Fruit fly (Drosophila melanogaster) whole organism, embryonic: ENCODE data around the gene CG13862.

ENCODE experiments used
- Awh ChIP-seq: fragments of 200-800 bp; sonication (Bioruptor generic); IDR thresholded peaks from 2 replicates; pipeline ENCODE4, ENCODE4 v1.3.6; 2022; ENCODE audit warnings: missing biosample characterization, missing genetic modification characterization
- B-H2 ChIP-seq: fragments of 200-800 bp; sonication (Bioruptor generic); optimal IDR thresholded peaks from 2 replicates; lab custom pipeline; 2018; ENCODE audit warnings: missing biosample characterization, mild to moderate bottlenecking, missing genetic modification characterization
- CG10209 ChIP-seq: fragments of 200-800 bp; sonication (Bioruptor generic); optimal IDR thresholded peaks from 3 replicates; lab custom pipeline; 2017; ENCODE audit warnings: missing biosample characterization, mild to moderate bottlenecking, missing genetic modification characterization, missing genetic modification reagents
- CG1024 ChIP-seq: fragments of 200-800 bp; sonication (Bioruptor generic); IDR thresholded peaks from 2 replicates; pipeline ENCODE4 v1.3.6; 2022; ENCODE audit warnings: missing biosample characterization, missing genetic modification characterization
- CG10979 ChIP-seq: fragments of 200-800 bp; sonication (Bioruptor generic); optimal IDR thresholded peaks from 2 replicates; lab custom pipeline; 2018; ENCODE audit warnings: missing biosample characterization, mild to moderate bottlenecking, missing genetic modification characterization, moderate library complexity
- CG11456 ChIP-seq: fragments of 200-800 bp; sonication (Bioruptor generic); IDR thresholded peaks from 3 replicates; pipeline ENCODE4 v1.3.6; 2022; ENCODE audit warnings: missing biosample characterization, missing genetic modification characterization
- CG11695 ChIP-seq: fragments of 200-800 bp; sonication (Bioruptor generic); IDR thresholded peaks from 3 replicates; pipeline ENCODE4 v1.3.6; 2022; ENCODE audit warnings: missing biosample characterization, missing genetic modification characterization
- CG1233 ChIP-seq: fragments of 200-800 bp; sonication (Bioruptor generic); optimal IDR thresholded peaks from 4 replicates; lab custom pipeline; 2018; ENCODE audit warnings: missing biosample characterization, mild to moderate bottlenecking, missing genetic modification characterization
- CG13296 ChIP-seq: fragments of 200-800 bp; sonication (Bioruptor generic); optimal IDR thresholded peaks from 3 replicates; lab custom pipeline; 2018; ENCODE audit warnings: missing biosample characterization, mild to moderate bottlenecking, missing genetic modification characterization
- CG15011 ChIP-seq: fragments of 200-800 bp; sonication (Bioruptor generic); optimal IDR thresholded peaks from 3 replicates; lab custom pipeline; 2018; ENCODE audit warnings: missing biosample characterization, mild to moderate bottlenecking, missing genetic modification characterization
- CG17612 ChIP-seq: fragments of 200-800 bp; sonication (Bioruptor generic); IDR thresholded peaks from 2 replicates; pipeline ENCODE4 v1.3.6; 2022; ENCODE audit warnings: missing biosample characterization, missing genetic modification characterization
- CG2116 ChIP-seq: fragments of 200-800 bp; sonication (Bioruptor generic); optimal IDR thresholded peaks from 3 replicates; lab custom pipeline; 2018; ENCODE audit warnings: missing biosample characterization, mild to moderate bottlenecking, missing genetic modification characterization
- CG2199 ChIP-seq: fragments of 200-800 bp; sonication (Bioruptor generic); IDR thresholded peaks from 3 replicates; pipeline ENCODE4 v1.3.6; 2022; ENCODE audit warnings: missing biosample characterization, missing genetic modification characterization
- CG31224 ChIP-seq: fragments of 200-800 bp; sonication (Bioruptor generic); IDR thresholded peaks from 2 replicates; pipeline ENCODE4 v1.3.6; 2022; ENCODE audit warnings: missing biosample characterization, missing genetic modification characterization
- CG32772 ChIP-seq: fragments of 200-800 bp; sonication (Bioruptor generic); IDR thresholded peaks from 2 replicates; pipeline ENCODE4 v1.3.6; 2022; ENCODE audit warnings: missing biosample characterization, missing genetic modification characterization
- CG3838 ChIP-seq: fragments of 200-800 bp; sonication (Bioruptor generic); optimal IDR thresholded peaks from 3 replicates; lab custom pipeline; 2016; ENCODE audit warnings: missing biosample characterization, missing genetic modification characterization
- CG6765 ChIP-seq: fragments of 200-800 bp; sonication (Bioruptor generic); optimal IDR thresholded peaks from 3 replicates; lab custom pipeline; 2017; ENCODE audit warnings: missing biosample characterization, mild to moderate bottlenecking, missing genetic modification characterization
- CG6813 ChIP-seq: fragments of 200-800 bp; sonication (Bioruptor generic); optimal IDR thresholded peaks from 2 replicates; lab custom pipeline; 2017; ENCODE audit warnings: missing biosample characterization, missing genetic modification characterization, mild to moderate bottlenecking, moderate library complexity, missing genetic modification reagents
- CG7556 ChIP-seq: fragments of 200-800 bp; sonication (Bioruptor generic); optimal IDR thresholded peaks from 2 replicates; lab custom pipeline; 2017; ENCODE audit warnings: missing biosample characterization, mild to moderate bottlenecking, missing genetic modification characterization
- CG7745 ChIP-seq: fragments of 200-800 bp; sonication (Bioruptor generic); optimal IDR thresholded peaks from 2 replicates; lab custom pipeline; 2018; ENCODE audit warnings: missing biosample characterization, mild to moderate bottlenecking, missing genetic modification characterization, moderate library complexity
- CG9797 ChIP-seq: fragments of 200-800 bp; sonication (Bioruptor generic); optimal IDR thresholded peaks from 3 replicates; lab custom pipeline; 2018; ENCODE audit warnings: missing biosample characterization, mild to moderate bottlenecking, missing genetic modification characterization
- Camta ChIP-seq: fragments of 200-800 bp; sonication (Bioruptor generic); optimal IDR thresholded peaks from 2 replicates; lab custom pipeline; 2016; ENCODE audit warnings: missing biosample characterization, missing genetic modification characterization
- Chrac-16 ChIP-seq: fragments of 200-800 bp; sonication (Bioruptor generic); optimal IDR thresholded peaks from 3 replicates; lab custom pipeline; 2016; ENCODE audit warnings: missing biosample characterization, missing genetic modification characterization
- Doc2 ChIP-seq: fragments of 200-800 bp; sonication (Bioruptor generic); IDR thresholded peaks from 2 replicates; pipeline ENCODE4 v1.3.6; 2022; ENCODE audit warnings: missing biosample characterization, missing genetic modification characterization
- Drgx ChIP-seq: fragments of 200-800 bp; sonication (Bioruptor generic); IDR thresholded peaks from 2 replicates; pipeline ENCODE4 v1.3.6; 2022; ENCODE audit warnings: missing biosample characterization, missing genetic modification characterization
- Hey ChIP-seq: fragments of 200-800 bp; sonication (Bioruptor generic); optimal IDR thresholded peaks from 3 replicates; lab custom pipeline; 2018; ENCODE audit warnings: missing biosample characterization, mild to moderate bottlenecking, missing genetic modification characterization
- Kr ChIP-seq: fragments of 200-800 bp; sonication (Bioruptor generic); optimal IDR thresholded peaks from 2 replicates; lab custom pipeline; 2017; ENCODE audit warnings: missing biosample characterization, mild to moderate bottlenecking, missing genetic modification characterization
- MTF-1 ChIP-seq: fragments of 200-800 bp; sonication (Bioruptor generic); optimal IDR thresholded peaks from 2 replicates; lab custom pipeline; 2018; ENCODE audit warnings: missing biosample characterization, mild to moderate bottlenecking, missing genetic modification characterization, borderline replicate concordance
- Scr ChIP-seq: fragments of 200-800 bp; sonication (Bioruptor generic); IDR thresholded peaks from 2 replicates; pipeline ENCODE4 v1.3.6; 2022; ENCODE audit warnings: missing biosample characterization, missing genetic modification characterization; ENCODE audit not compliant: partially characterized antibody
- Six4 ChIP-seq: fragments of 200-800 bp; sonication (Bioruptor generic); optimal IDR thresholded peaks from 2 replicates; lab custom pipeline; 2016; ENCODE audit warnings: missing biosample characterization, missing genetic modification characterization
- Sox102F ChIP-seq: fragments of 200-800 bp; sonication (Bioruptor generic); optimal IDR thresholded peaks from 2 replicates; lab custom pipeline; 2018; ENCODE audit warnings: missing biosample characterization, mild to moderate bottlenecking, missing genetic modification characterization, moderate library complexity
- Usf ChIP-seq: fragments of 200-800 bp; sonication (Bioruptor generic); optimal IDR thresholded peaks from 2 replicates; lab custom pipeline; 2017; ENCODE audit warnings: missing genotype, missing biosample characterization, missing genetic modification characterization
- Xbp1 ChIP-seq: fragments of 200-800 bp; sonication (Bioruptor generic); optimal IDR thresholded peaks from 3 replicates; lab custom pipeline; 2016; ENCODE audit warnings: missing biosample characterization, mild to moderate bottlenecking, missing genetic modification characterization
- ara ChIP-seq: fragments of 200-800 bp; sonication (Bioruptor generic); IDR thresholded peaks from 2 replicates; pipeline ENCODE4 v1.3.6; 2022; ENCODE audit warnings: missing biosample characterization, missing genetic modification characterization
- bsh ChIP-seq, 2 experiments: fragments of 200-800 bp; sonication (Bioruptor generic); optimal IDR thresholded peaks; 2 replicates each; lab custom pipeline; 2017 to 2018; ENCODE audit warnings: mild to moderate bottlenecking in 2 of 2, missing biosample characterization in 2 of 2, missing genetic modification characterization in 2 of 2, moderate library complexity in 1 of 2
- crc ChIP-seq: fragments of 200-800 bp; sonication (Bioruptor generic); optimal IDR thresholded peaks from 2 replicates; lab custom pipeline; 2016; ENCODE audit warnings: missing biosample characterization, missing genetic modification characterization
- croc ChIP-seq: fragments of 200-800 bp; sonication (Bioruptor generic); conservative IDR thresholded peaks from 3 replicates; pipeline ENCODE4 v1.3.6; 2022; ENCODE audit warnings: missing biosample characterization, missing genetic modification characterization
- disco-r ChIP-seq: fragments of 200-800 bp; sonication (Bioruptor generic); optimal IDR thresholded peaks from 2 replicates; lab custom pipeline; 2016; ENCODE audit warnings: missing biosample characterization, missing genetic modification characterization
- dpn ChIP-seq, 2 experiments: fragments of 200-800 bp; sonication (Bioruptor generic); optimal IDR thresholded peaks; 3 replicates each; lab custom pipeline; 2016; ENCODE audit warnings: missing biosample characterization in 2 of 2, missing genetic modification characterization in 2 of 2
- gcm ChIP-seq: fragments of 200-800 bp; sonication (Bioruptor generic); optimal IDR thresholded peaks from 2 replicates; lab custom pipeline; 2019; ENCODE audit warnings: missing biosample characterization, mild to moderate bottlenecking, missing genetic modification characterization, moderate library complexity
- lilli ChIP-seq: fragments of 200-800 bp; sonication (Bioruptor generic); optimal IDR thresholded peaks from 3 replicates; lab custom pipeline; 2016; ENCODE audit warnings: missing biosample characterization, missing genetic modification characterization
- ranshi ChIP-seq: fragments of 200-800 bp; sonication (Bioruptor generic); IDR thresholded peaks from 2 replicates; pipeline ENCODE4 v1.3.6; 2022; ENCODE audit warnings: missing biosample characterization, missing genetic modification characterization
- scrt ChIP-seq: fragments of 200-800 bp; sonication (Bioruptor generic); optimal IDR thresholded peaks from 2 replicates; lab custom pipeline; 2018; ENCODE audit warnings: missing biosample characterization, mild to moderate bottlenecking, missing genetic modification characterization, moderate library complexity
- sens-2 ChIP-seq: fragments of 200-800 bp; sonication (Bioruptor generic); IDR thresholded peaks from 2 replicates; pipeline ENCODE4 v1.3.6; 2022; ENCODE audit warnings: missing biosample characterization, missing genetic modification characterization
- sob ChIP-seq: fragments of 200-800 bp; sonication (Bioruptor generic); IDR thresholded peaks from 2 replicates; pipeline ENCODE4 v1.3.6; 2022; ENCODE audit warnings: missing biosample characterization, missing genetic modification characterization
- sqz ChIP-seq: fragments of 200-800 bp; sonication (Bioruptor generic); optimal IDR thresholded peaks from 3 replicates; lab custom pipeline; 2018; ENCODE audit warnings: missing biosample characterization, mild to moderate bottlenecking, missing genetic modification characterization
- zfh1 ChIP-seq: fragments of 200-800 bp; sonication (Bioruptor generic); IDR thresholded peaks from 3 replicates; pipeline ENCODE4 v1.3.6; 2022; ENCODE audit warnings: missing biosample characterization, missing genetic modification characterization
- zfh2 ChIP-seq: fragments of 200-800 bp; sonication (Bioruptor generic); optimal IDR thresholded peaks from 2 replicates; lab custom pipeline; 2016; ENCODE audit warnings: missing biosample characterization, missing genetic modification characterization

Gene CG13862

dm6 chr3R:22330512-22331119 lies 1.2 kb upstream of the CG13862 start, which contains the start of gene CG33721 (continued):
- no peak for TF ChIP-seq CG13296 (GFP tag; lab: Kevin White, UChicago)
- no peak for TF ChIP-seq CG3838 (GFP tag; lab: Kevin White, UChicago)
- TF ChIP-seq Camta, result no peak
- TF ChIP-seq Doc2 (GFP tag; lab: Robert Waterston, UW), result no peak
- no peak for TF ChIP-seq sens-2

dm6 chr3R:22334050-22334449 lies 2.3 kb downstream of the CG13862 start, which contains the start of gene CG5391:
CG5391 (minus strand) TSS chr3R:22334150.
- TF ChIP-seq Usf (GFP tag; lab: Kevin White, UChicago) (no peak), CG9797 (GFP tag; lab: Kevin White, UChicago) (no peak), CG17612 (GFP tag; lab: Robert Waterston, UW) (no peak), Xbp1 (GFP tag; lab: Kevin White, UChicago) (no peak), dpn (GFP tag; optimal IDR thresholded peaks at IDR 0.05; lab: Kevin White, UChicago) (no peak), Chrac-16 (GFP tag; lab: Kevin White, UChicago) (no peak), CG6765 (no peak), ranshi (no peak), sens-2 (no peak), CG2116 (GFP tag; lab: Kevin White, UChicago) (no peak), Sox102F (GFP tag; lab: Kevin White, UChicago) (no peak), Hey (tag; lab: Kevin White, UChicago) (no peak), scrt (GFP tag; lab: Kevin White, UChicago) (no peak)

- TF ChIP-seq Kr (GFP tag; lab: Kevin White, UChicago), result no peak
- no peak for TF ChIP-seq CG10979 (tag; lab: Kevin White, UChicago)
- no peak for TF ChIP-seq CG11695 (GFP tag; lab: Robert Waterston, UW)
- TF ChIP-seq MTF-1 (GFP tag; lab: Kevin White, UChicago), result no peak
- no peak for TF ChIP-seq CG6813 (GFP tag; lab: Kevin White, UChicago)
- no peak for TF ChIP-seq zfh2
- no peak for TF ChIP-seq CG7745
- TF ChIP-seq lilli (GFP tag; lab: Kevin White, UChicago), result no peak
- no peak for TF ChIP-seq Drgx (GFP tag; lab: Robert Waterston, UW)
- TF ChIP-seq ara (GFP tag; lab: Robert Waterston, UW), result no peak
- TF ChIP-seq CG17612 (GFP tag; lab: Robert Waterston, UW), result no peak
- TF ChIP-seq CG2199, result no peak
- no peak for TF ChIP-seq CG1233 (GFP tag; lab: Kevin White, UChicago)
- TF ChIP-seq CG7556 (GFP tag; lab: Kevin White, UChicago), result no peak
- no peak for TF ChIP-seq gcm (GFP tag; lab: Kevin White, UChicago)
- TF ChIP-seq CG31224 (GFP tag; lab: Robert Waterston, UW), result no peak
- TF ChIP-seq CG10209 (GFP tag; lab: Kevin White, UChicago), result no peak
- TF ChIP-seq CG32772 (GFP tag; lab: Robert Waterston, UW), result peak; percentile 25; the same call in 1 of the 2 replicates
- no peak for TF ChIP-seq Scr (GFP tag; lab: Robert Waterston, UW)
- TF ChIP-seq zfh1, result 0 out of 3 replicates have a peak, but pooled peaks have one; percentile 32
- no peak for TF ChIP-seq sqz (GFP tag; lab: Kevin White, UChicago)
- no peak for TF ChIP-seq Awh (GFP tag; lab: Robert Waterston, UW)
- no peak for TF ChIP-seq CG11456 (GFP tag; lab: Robert Waterston, UW)
- no peak for TF ChIP-seq Six4
- peak in 1 of 2 experiments; percentile 21 for TF ChIP-seq bsh (GFP tag; optimal IDR thresholded peaks at IDR 0.05; lab: Kevin White, UChicago)
- TF ChIP-seq crc (GFP tag; lab: Kevin White, UChicago), result peak; percentile 9
- no peak for TF ChIP-seq B-H2 (GFP tag; lab: Kevin White, UChicago)
- TF ChIP-seq CG15011 (GFP tag; lab: Kevin White, UChicago), result no peak
- no peak for TF ChIP-seq croc (GFP tag; lab: Robert Waterston, UW)
- TF ChIP-seq Doc2 (GFP tag; lab: Robert Waterston, UW), result no peak
- no peak for TF ChIP-seq CG1024 (GFP tag; lab: Robert Waterston, UW)
- peak; percentile 37; the same call in 1 of the 2 replicates for TF ChIP-seq sob (GFP tag; lab: Robert Waterston, UW)
- TF ChIP-seq disco-r (GFP tag; lab: Kevin White, UChicago), result no peak
Measured at dm6 chr3R:22339510-22339909, 7.7 kb downstream of the CG13862 start.
